Worm (Caenorhabditis elegans) whole organism, L3 larva: ENCODE data around the gene ZK177.3.

Source experiments
- R02D3.7 ChIP-seq: fragments of 150-350 bp; optimal IDR thresholded peaks from 2 replicates; lab custom pipeline; 2014; ENCODE audit warnings: missing biosample characterization, missing genetic modification characterization
- ZK546.5 ChIP-seq: sonication (generic microtip); optimal IDR thresholded peaks from 2 replicates; lab custom pipeline; 2017; ENCODE audit warnings: missing biosample characterization, missing genetic modification characterization
- aly-2 ChIP-seq: fragments of 150-350 bp; optimal IDR thresholded peaks from 2 replicates; lab custom pipeline; 2014; ENCODE audit warnings: missing biosample characterization, missing genetic modification characterization
- ama-1 ChIP-seq: fragments of 150-350 bp; optimal IDR thresholded peaks from 2 replicates; lab custom pipeline; 2018
- ceh-16 ChIP-seq: sonication (generic microtip); optimal IDR thresholded peaks from 2 replicates; lab custom pipeline; 2017; ENCODE audit warnings: missing biosample characterization, missing genetic modification characterization
- ceh-28 ChIP-seq: fragments of 150-350 bp; optimal IDR thresholded peaks from 2 replicates; lab custom pipeline; 2014; ENCODE audit warnings: missing biosample characterization, missing genetic modification reagents, missing genetic modification characterization
- ceh-82 ChIP-seq: fragments of 150-350 bp; optimal IDR thresholded peaks from 2 replicates; lab custom pipeline; 2014; ENCODE audit warnings: missing biosample characterization, missing genetic modification characterization
- ceh-9 ChIP-seq: sonication (generic microtip); optimal IDR thresholded peaks from 2 replicates; lab custom pipeline; 2018; ENCODE audit warnings: missing biosample characterization, missing genetic modification characterization
- daf-12 ChIP-seq: fragments of 150-350 bp; optimal IDR thresholded peaks from 2 replicates; lab custom pipeline; 2014; ENCODE audit warnings: missing biosample characterization, missing genetic modification reagents, missing genetic modification characterization
- egl-27 ChIP-seq: sonication (generic microtip); optimal IDR thresholded peaks from 4 replicates; lab custom pipeline; 2017; ENCODE audit warnings: missing biosample characterization, missing genetic modification reagents, missing genetic modification characterization
- egl-5 ChIP-seq: fragments of 150-350 bp; optimal IDR thresholded peaks from 2 replicates; lab custom pipeline; 2017; ENCODE audit warnings: missing biosample characterization, missing genetic modification reagents, missing genetic modification characterization, inconsistent platforms
- elt-1 ChIP-seq: fragments of 150-350 bp; optimal IDR thresholded peaks from 2 replicates; lab custom pipeline; 2014; ENCODE audit warnings: missing biosample characterization, missing genetic modification characterization
- elt-2 ChIP-seq: sonication (generic microtip); optimal IDR thresholded peaks from 2 replicates; lab custom pipeline; 2016; ENCODE audit warnings: missing genetic modification reagents, mild to moderate bottlenecking, missing genetic modification characterization, missing compliant biosample characterization
- elt-3 ChIP-seq, 3 experiments: fragments of 150-350 bp in 1 of 3; sonication (generic microtip) in 2 of 3; optimal IDR thresholded peaks; 2 replicates in 2 of 3; 4 replicates in 1 of 3; lab custom pipeline; 2014 to 2017; ENCODE audit warnings: missing biosample characterization in 3 of 3, missing genetic modification characterization in 3 of 3
- eor-1 ChIP-seq, 2 experiments: fragments of 150-350 bp; optimal IDR thresholded peaks; 2 replicates each; lab custom pipeline; 2014 to 2018; ENCODE audit warnings: missing biosample characterization in 2 of 2, missing genetic modification characterization in 2 of 2
- fkh-10 ChIP-seq: sonication (generic microtip); optimal IDR thresholded peaks from 2 replicates; lab custom pipeline; 2017; ENCODE audit warnings: missing biosample characterization, missing genetic modification reagents, missing genetic modification characterization
- fkh-2 ChIP-seq: fragments of 150-350 bp; optimal IDR thresholded peaks from 2 replicates; lab custom pipeline; 2014; ENCODE audit warnings: missing biosample characterization, missing genetic modification reagents, missing genetic modification characterization
- fos-1 ChIP-seq: fragments of 150-350 bp; optimal IDR thresholded peaks from 2 replicates; lab custom pipeline; 2014; ENCODE audit warnings: missing biosample characterization, missing genetic modification characterization
- hmg-11 ChIP-seq: sonication (generic microtip); optimal IDR thresholded peaks from 2 replicates; lab custom pipeline; 2016; ENCODE audit warnings: missing genetic modification characterization, missing compliant biosample characterization
- jun-1 ChIP-seq: fragments of 150-350 bp; optimal IDR thresholded peaks from 2 replicates; lab custom pipeline; 2014; ENCODE audit warnings: missing biosample characterization, missing genetic modification reagents, missing genetic modification characterization
- lin-15B ChIP-seq: fragments of 150-350 bp; optimal IDR thresholded peaks from 2 replicates; lab custom pipeline; 2014; ENCODE audit warnings: missing biosample characterization, missing genetic modification characterization
- lin-39 ChIP-seq: fragments of 150-350 bp; optimal IDR thresholded peaks from 2 replicates; lab custom pipeline; 2018; ENCODE audit warnings: missing biosample characterization, missing genetic modification reagents, missing genetic modification characterization
- lsy-12 ChIP-seq: sonication (generic microtip); optimal IDR thresholded peaks from 2 replicates; lab custom pipeline; 2016; ENCODE audit warnings: mild to moderate bottlenecking, missing genetic modification characterization, missing compliant biosample characterization
- mdl-1 ChIP-seq: fragments of 150-350 bp; optimal IDR thresholded peaks from 2 replicates; lab custom pipeline; 2014; ENCODE audit warnings: missing biosample characterization, missing genetic modification characterization
- mml-1 ChIP-seq: fragments of 150-350 bp; sonication (generic microtip); optimal IDR thresholded peaks from 3 replicates; lab custom pipeline; 2014; ENCODE audit warnings: missing biosample characterization, missing genetic modification characterization
- nfya-1 ChIP-seq: sonication (generic microtip); optimal IDR thresholded peaks from 2 replicates; lab custom pipeline; 2017; ENCODE audit warnings: missing genetic modification characterization, mild to moderate bottlenecking, missing compliant biosample characterization, antibody characterized with exemption, moderate library complexity; ENCODE audit not compliant: insufficient read depth
- nhr-11 ChIP-seq: fragments of 150-350 bp; optimal IDR thresholded peaks from 2 replicates; lab custom pipeline; 2014; ENCODE audit warnings: missing biosample characterization, missing genetic modification characterization
- nhr-12 ChIP-seq: fragments of 150-350 bp; optimal IDR thresholded peaks from 2 replicates; lab custom pipeline; 2014; ENCODE audit warnings: missing biosample characterization, missing genetic modification characterization
- nhr-23 ChIP-seq: fragments of 150-350 bp; optimal IDR thresholded peaks from 2 replicates; lab custom pipeline; 2014; ENCODE audit warnings: missing biosample characterization, missing genetic modification reagents, missing genetic modification characterization
- nhr-237 ChIP-seq: fragments of 150-350 bp; optimal IDR thresholded peaks from 2 replicates; lab custom pipeline; 2014; ENCODE audit warnings: missing biosample characterization, missing genetic modification characterization
- nhr-25 ChIP-seq: sonication (generic microtip); optimal IDR thresholded peaks from 2 replicates; lab custom pipeline; 2017; ENCODE audit warnings: missing biosample characterization, missing genetic modification characterization
- nhr-28 ChIP-seq: fragments of 150-350 bp; optimal IDR thresholded peaks from 2 replicates; lab custom pipeline; 2014; ENCODE audit warnings: missing biosample characterization, missing genetic modification characterization
- nhr-43 ChIP-seq: sonication (generic microtip); optimal IDR thresholded peaks from 2 replicates; lab custom pipeline; 2016; ENCODE audit warnings: mild to moderate bottlenecking, missing genetic modification characterization, missing compliant biosample characterization; ENCODE audit not compliant: poor library complexity, severe bottlenecking
- nhr-67 ChIP-seq: fragments of 150-350 bp; optimal IDR thresholded peaks from 2 replicates; lab custom pipeline; 2014; ENCODE audit warnings: missing biosample characterization, missing genetic modification characterization
- nhr-76 ChIP-seq: fragments of 150-350 bp; sonication (generic microtip); optimal IDR thresholded peaks from 5 replicates; lab custom pipeline; 2014; ENCODE audit warnings: missing biosample characterization, missing genetic modification characterization
- nhr-77 ChIP-seq: fragments of 150-350 bp; optimal IDR thresholded peaks from 2 replicates; lab custom pipeline; 2014; ENCODE audit warnings: missing biosample characterization, missing genetic modification characterization
- pha-4 ChIP-seq: fragments of 150-350 bp; optimal IDR thresholded peaks from 2 replicates; lab custom pipeline; 2014; ENCODE audit warnings: missing biosample characterization, missing genetic modification reagents, missing genetic modification characterization
- pqm-1 ChIP-seq: fragments of 150-350 bp; optimal IDR thresholded peaks from 2 replicates; lab custom pipeline; 2017; ENCODE audit warnings: missing biosample characterization, missing genetic modification characterization, inconsistent platforms
- sea-2 ChIP-seq: fragments of 150-350 bp; sonication (generic microtip); optimal IDR thresholded peaks from 4 replicates; lab custom pipeline; 2014; ENCODE audit warnings: missing biosample characterization, missing genetic modification reagents, missing genetic modification characterization
- skn-1 ChIP-seq: fragments of 150-350 bp; optimal IDR thresholded peaks from 2 replicates; lab custom pipeline; 2014; ENCODE audit warnings: missing biosample characterization, missing genetic modification characterization
- snpc-4 ChIP-seq: fragments of 150-350 bp; optimal IDR thresholded peaks from 2 replicates; lab custom pipeline; 2014; ENCODE audit warnings: missing biosample characterization, missing genetic modification characterization
- tbx-2 ChIP-seq: sonication (generic microtip); optimal IDR thresholded peaks from 2 replicates; lab custom pipeline; 2016; ENCODE audit warnings: mild to moderate bottlenecking, missing genetic modification characterization, missing compliant biosample characterization
- unc-39 ChIP-seq: sonication (generic microtip); optimal IDR thresholded peaks from 4 replicates; lab custom pipeline; 2017; ENCODE audit warnings: missing biosample characterization, missing genetic modification characterization
- unc-62 ChIP-seq: fragments of 150-350 bp; sonication (generic microtip); optimal IDR thresholded peaks from 4 replicates; lab custom pipeline; 2014; ENCODE audit warnings: missing biosample characterization, missing genetic modification reagents, missing genetic modification characterization
- zag-1 ChIP-seq: fragments of 150-350 bp; optimal IDR thresholded peaks from 2 replicates; lab custom pipeline; 2014; ENCODE audit warnings: missing biosample characterization, missing genetic modification characterization
- ztf-11 ChIP-seq: fragments of 150-350 bp; optimal IDR thresholded peaks from 2 replicates; lab custom pipeline; 2014; ENCODE audit warnings: missing biosample characterization, missing genetic modification characterization
- ztf-4 ChIP-seq: fragments of 150-350 bp; optimal IDR thresholded peaks from 2 replicates; lab custom pipeline; 2014; ENCODE audit warnings: missing biosample characterization, missing genetic modification characterization

Gene ZK177.3

DNA sequence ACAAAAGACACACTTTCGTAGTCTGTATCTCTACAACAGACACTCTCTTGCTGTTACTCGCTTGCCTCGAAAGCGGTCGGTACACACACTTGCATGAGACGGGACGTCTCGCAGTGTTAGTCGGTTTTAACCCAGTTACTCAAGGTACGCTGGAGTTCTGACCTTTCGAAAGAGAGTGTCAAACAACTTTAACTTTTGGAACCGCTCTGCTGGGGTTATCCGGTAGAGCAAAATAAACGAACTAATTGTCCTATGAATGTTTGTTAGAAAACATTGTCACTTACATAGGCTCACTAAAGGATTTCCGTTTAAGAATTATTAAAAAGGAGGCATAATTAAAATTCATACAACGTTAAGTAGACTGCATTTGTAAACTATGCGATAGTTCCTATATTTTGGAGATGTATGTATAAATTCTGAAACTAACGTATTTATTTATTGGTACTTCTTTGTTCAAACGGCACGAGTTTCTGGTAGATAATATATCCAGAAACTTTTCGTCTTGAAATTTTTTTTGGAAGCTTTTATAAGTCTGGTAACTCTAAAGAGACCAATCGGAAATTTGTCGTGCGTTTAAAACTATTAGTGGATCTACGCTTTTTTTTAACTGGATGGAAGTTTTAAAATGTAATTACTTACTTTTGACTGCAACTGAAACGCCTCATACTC, 28.0 kb downstream of the ZK177.3 start:
- TF ChIP-seq unc-62 (peak; percentile 81), nhr-237 (tag; lab: Kevin White, UChicago) (peak; percentile 57), egl-27 (tag; lab: Kevin White, UChicago) (peak; percentile 71), skn-1 (peak; percentile 95), sea-2 (GFP tag; lab: Kevin White, UChicago) (no peak), zag-1 (tag; lab: Kevin White, UChicago) (peak; percentile 93), R02D3.7 (peak; percentile 90), unc-39 (peak; percentile 35), nhr-77 (tag; lab: Kevin White, UChicago) (peak; percentile 93), elt-3 (tag; optimal IDR thresholded peaks at IDR 0.05; lab: Kevin White, UChicago) (peak in 2 of 3 experiments; percentile 77 to 92), daf-12 (tag; lab: Kevin White, UChicago) (peak; percentile 67), ceh-82 (tag; lab: Kevin White, UChicago) (peak; percentile 95), lin-39 (tag; lab: Kevin White, UChicago) (peak; percentile 97), aly-2 (peak; percentile 88), ztf-4 (tag; lab: Kevin White, UChicago) (peak; percentile 91), snpc-4 (tag; lab: Kevin White, UChicago) (peak; percentile 100), mml-1 (tag; lab: Kevin White, UChicago) (no peak), fkh-2 (tag; lab: Kevin White, UChicago) (peak; percentile 95), nhr-76 (tag; lab: Kevin White, UChicago) (peak; percentile 52), elt-1 (tag; lab: Kevin White, UChicago) (peak; percentile 54), nfya-1 (peak; percentile 97), nhr-25 (peak; percentile 99), ztf-11 (tag; lab: Kevin White, UChicago) (peak; percentile 61), nhr-67 (tag; lab: Kevin White, UChicago) (peak; percentile 53), jun-1 (tag; lab: Kevin White, UChicago) (peak; percentile 98), egl-5 (tag; lab: Kevin White, UChicago) (peak; percentile 96), nhr-12 (tag; lab: Kevin White, UChicago) (no peak), ama-1 (lab: Kevin White, UChicago) (peak; percentile 100), pha-4 (tag; lab: Kevin White, UChicago) (peak; percentile 99), eor-1 (tag; optimal IDR thresholded peaks at IDR 0.05; lab: Kevin White, UChicago) (peak in 1 of 2 experiments; percentile 71), fkh-10 (peak; percentile 99), lin-15B (tag; lab: Kevin White, UChicago) (peak; percentile 85), nhr-28 (peak; percentile 76), ceh-28 (peak; percentile 94), nhr-11 (tag; lab: Kevin White, UChicago) (peak; percentile 95), ZK546.5 (tag; lab: Kevin White, UChicago) (peak; percentile 44), lsy-12 (tag; lab: Kevin White, UChicago) (peak; percentile 98), mdl-1 (tag; lab: Kevin White, UChicago) (peak; percentile 29), ceh-16 (tag; lab: Kevin White, UChicago) (peak; percentile 80), elt-2 (tag; lab: Kevin White, UChicago) (peak; percentile 97), fos-1 (tag; lab: Kevin White, UChicago) (peak; percentile 90), hmg-11 (peak; percentile 98), nhr-23 (tag; lab: Kevin White, UChicago) (peak; percentile 99), tbx-2 (tag; lab: Kevin White, UChicago) (peak; percentile 97), nhr-43 (tag; lab: Kevin White, UChicago) (peak; percentile 95), ceh-9 (tag; lab: Kevin White, UChicago) (no peak), pqm-1 (tag; lab: Kevin White, UChicago) (peak; percentile 94)
